Fruit fly (Drosophila melanogaster) whole organism, embryonic: ENCODE data around the gene CG43221.

Source experiments
- Aef1 ChIP-seq: fragments of 200-800 bp; sonication (Bioruptor generic); IDR thresholded peaks from 3 replicates; pipeline ENCODE4 v1.3.6; 2022; ENCODE audit warnings: missing biosample characterization, missing genetic modification characterization
- Atf-2 ChIP-seq: fragments of 200-800 bp; sonication (Bioruptor generic); optimal IDR thresholded peaks from 2 replicates; lab custom pipeline; 2016; ENCODE audit warnings: missing biosample characterization, missing genetic modification characterization
- CG11247 ChIP-seq: fragments of 200-800 bp; sonication (Bioruptor generic); IDR thresholded peaks from 2 replicates; pipeline ENCODE4 v1.3.6; 2022; ENCODE audit warnings: missing biosample characterization, missing genetic modification characterization
- CG12071 ChIP-seq: fragments of 200-800 bp; sonication (Bioruptor generic); optimal IDR thresholded peaks from 3 replicates; lab custom pipeline; 2018; ENCODE audit warnings: missing biosample characterization, mild to moderate bottlenecking, missing genetic modification characterization
- CG13287 ChIP-seq: fragments of 200-800 bp; sonication (Bioruptor generic); IDR thresholded peaks from 2 replicates; pipeline ENCODE4 v1.3.6; 2022; ENCODE audit warnings: missing biosample characterization, missing genetic modification characterization; ENCODE audit not compliant: partially characterized antibody
- CG13296 ChIP-seq: fragments of 200-800 bp; sonication (Bioruptor generic); optimal IDR thresholded peaks from 3 replicates; lab custom pipeline; 2018; ENCODE audit warnings: missing biosample characterization, mild to moderate bottlenecking, missing genetic modification characterization
- CG13624 ChIP-seq: fragments of 200-800 bp; sonication (Bioruptor generic); optimal IDR thresholded peaks from 2 replicates; lab custom pipeline; 2016; ENCODE audit warnings: missing biosample characterization, missing genetic modification characterization
- CG13894 ChIP-seq: fragments of 200-800 bp; sonication (Bioruptor generic); optimal IDR thresholded peaks from 3 replicates; lab custom pipeline; 2018; ENCODE audit warnings: missing biosample characterization, mild to moderate bottlenecking, missing genetic modification characterization, moderate library complexity
- CG14014 ChIP-seq: fragments of 200-800 bp; sonication (Bioruptor generic); IDR thresholded peaks from 2 replicates; pipeline ENCODE4 v1.3.6; 2022; ENCODE audit warnings: missing biosample characterization, missing genetic modification characterization
- CG14441 ChIP-seq: fragments of 200-800 bp; sonication (Bioruptor generic); IDR thresholded peaks from 2 replicates; pipeline ENCODE4 v1.3.6; 2022; ENCODE audit warnings: missing biosample characterization, missing genetic modification characterization
- CG1529 ChIP-seq: fragments of 200-800 bp; sonication (Bioruptor generic); optimal IDR thresholded peaks from 3 replicates; lab custom pipeline; 2018; ENCODE audit warnings: missing biosample characterization, missing genetic modification characterization
- CG2120 ChIP-seq: fragments of 200-800 bp; sonication (Bioruptor generic); optimal IDR thresholded peaks from 3 replicates; lab custom pipeline; 2016; ENCODE audit warnings: missing biosample characterization, missing genetic modification characterization
- CG2199 ChIP-seq: fragments of 200-800 bp; sonication (Bioruptor generic); IDR thresholded peaks from 3 replicates; pipeline ENCODE4 v1.3.6; 2022; ENCODE audit warnings: missing biosample characterization, missing genetic modification characterization
- CG2678 ChIP-seq: fragments of 200-800 bp; sonication (Bioruptor generic); optimal IDR thresholded peaks from 3 replicates; lab custom pipeline; 2019; ENCODE audit warnings: missing biosample characterization, mild to moderate bottlenecking, missing genetic modification characterization, moderate library complexity
- CG30403 ChIP-seq: fragments of 200-800 bp; sonication (Bioruptor generic); optimal IDR thresholded peaks from 3 replicates; lab custom pipeline; 2016; ENCODE audit warnings: missing biosample characterization, missing genetic modification characterization
- CG31224 ChIP-seq: fragments of 200-800 bp; sonication (Bioruptor generic); IDR thresholded peaks from 2 replicates; pipeline ENCODE4 v1.3.6; 2022; ENCODE audit warnings: missing biosample characterization, missing genetic modification characterization
- CG31365 ChIP-seq: fragments of 200-800 bp; sonication (Bioruptor generic); optimal IDR thresholded peaks from 2 replicates; lab custom pipeline; 2018; ENCODE audit warnings: missing biosample characterization, mild to moderate bottlenecking, missing genetic modification characterization
- CG3163 ChIP-seq: fragments of 200-800 bp; sonication (Bioruptor generic); optimal IDR thresholded peaks from 3 replicates; lab custom pipeline; 2016; ENCODE audit warnings: missing biosample characterization, missing genetic modification characterization
- CG33213 ChIP-seq: fragments of 200-800 bp; sonication (Bioruptor generic); optimal IDR thresholded peaks from 3 replicates; lab custom pipeline; 2016; ENCODE audit warnings: missing biosample characterization, missing genetic modification characterization
- CG6813 ChIP-seq: fragments of 200-800 bp; sonication (Bioruptor generic); optimal IDR thresholded peaks from 2 replicates; lab custom pipeline; 2017; ENCODE audit warnings: missing biosample characterization, missing genetic modification characterization, mild to moderate bottlenecking, moderate library complexity, missing genetic modification reagents
- CG7987 ChIP-seq: fragments of 200-800 bp; sonication (Bioruptor generic); optimal IDR thresholded peaks from 2 replicates; lab custom pipeline; 2018; ENCODE audit warnings: missing biosample characterization, mild to moderate bottlenecking, missing genetic modification characterization, moderate library complexity
- Chrac-16 ChIP-seq: fragments of 200-800 bp; sonication (Bioruptor generic); optimal IDR thresholded peaks from 3 replicates; lab custom pipeline; 2016; ENCODE audit warnings: missing biosample characterization, missing genetic modification characterization
- Dip2 ChIP-seq: fragments of 200-800 bp; sonication (Bioruptor generic); IDR thresholded peaks from 2 replicates; pipeline ENCODE4 v1.3.6; 2022; ENCODE audit warnings: missing biosample characterization, missing genetic modification characterization
- Doc3 ChIP-seq: fragments of 200-800 bp; sonication (Bioruptor generic); IDR thresholded peaks from 3 replicates; pipeline ENCODE4 v1.3.6; 2022; ENCODE audit warnings: missing biosample characterization, missing genetic modification characterization; ENCODE audit not compliant: partially characterized antibody
- Dref ChIP-seq: fragments of 200-800 bp; sonication (Bioruptor generic); IDR thresholded peaks from 2 replicates; pipeline ENCODE4 v1.3.6; 2022; ENCODE audit warnings: missing biosample characterization, missing genetic modification characterization
- E2f1 ChIP-seq: fragments of 200-800 bp; sonication (Bioruptor generic); IDR thresholded peaks from 2 replicates; pipeline ENCODE4 v1.3.6; 2022; ENCODE audit warnings: missing biosample characterization, missing genetic modification characterization
- Ets65A ChIP-seq: fragments of 200-800 bp; sonication (Bioruptor generic); peaks from one replicate; lab custom pipeline; 2016; ENCODE audit warnings: missing biosample characterization, missing genetic modification characterization
- Hey ChIP-seq: fragments of 200-800 bp; sonication (Bioruptor generic); optimal IDR thresholded peaks from 3 replicates; lab custom pipeline; 2018; ENCODE audit warnings: missing biosample characterization, mild to moderate bottlenecking, missing genetic modification characterization
- Hr51 ChIP-seq, 2 experiments: fragments of 200-800 bp; sonication (Bioruptor generic); optimal IDR thresholded peaks; 2 replicates in 1 of 2; 3 replicates in 1 of 2; lab custom pipeline; 2016 to 2018; ENCODE audit warnings: missing biosample characterization in 2 of 2, missing genetic modification characterization in 2 of 2, mild to moderate bottlenecking in 1 of 2, moderate library complexity in 1 of 2
- Hsf ChIP-seq: fragments of 200-800 bp; sonication (Bioruptor generic); optimal IDR thresholded peaks from 3 replicates; lab custom pipeline; 2016; ENCODE audit warnings: missing biosample characterization, missing genetic modification characterization
- NC2α ChIP-seq: fragments of 200-800 bp; sonication (Bioruptor generic); optimal IDR thresholded peaks from 2 replicates; lab custom pipeline; 2016; ENCODE audit warnings: missing biosample characterization, missing genetic modification characterization
- NFAT ChIP-seq: fragments of 200-800 bp; sonication (Bioruptor generic); IDR thresholded peaks from 2 replicates; pipeline ENCODE4 v1.3.6; 2022; ENCODE audit warnings: missing biosample characterization, missing genetic modification characterization
- Ptx1 ChIP-seq: fragments of 200-800 bp; sonication (Bioruptor generic); IDR thresholded peaks from 2 replicates; pipeline ENCODE4 v1.3.6; 2022; ENCODE audit warnings: missing biosample characterization, missing genetic modification characterization
- Side ChIP-seq: fragments of 200-800 bp; sonication (Bioruptor generic); optimal IDR thresholded peaks from 2 replicates; lab custom pipeline; 2016; ENCODE audit warnings: missing biosample characterization, missing genetic modification characterization
- Six4 ChIP-seq: fragments of 200-800 bp; sonication (Bioruptor generic); optimal IDR thresholded peaks from 2 replicates; lab custom pipeline; 2016; ENCODE audit warnings: missing biosample characterization, missing genetic modification characterization
- bab2 ChIP-seq: fragments of 200-800 bp; sonication (Bioruptor generic); optimal IDR thresholded peaks from 2 replicates; lab custom pipeline; 2016; ENCODE audit warnings: missing biosample characterization, missing genetic modification characterization
- dan ChIP-seq: fragments of 200-800 bp; sonication (Bioruptor generic); IDR thresholded peaks from 2 replicates; pipeline ENCODE4 v1.3.6; 2022; ENCODE audit warnings: missing biosample characterization, missing genetic modification characterization
- dysf ChIP-seq: fragments of 200-800 bp; sonication (Bioruptor generic); IDR thresholded peaks from 3 replicates; pipeline ENCODE4 v1.3.6; 2022; ENCODE audit warnings: missing biosample characterization, missing genetic modification characterization
- gsb ChIP-seq: fragments of 200-800 bp; sonication (Bioruptor generic); IDR thresholded peaks from 2 replicates; pipeline ENCODE4 v1.3.6; 2022; ENCODE audit warnings: missing biosample characterization, missing genetic modification characterization
- h ChIP-seq: fragments of >200 bp; optimal IDR thresholded peaks from 2 replicates; lab custom pipeline; 2017
- ham ChIP-seq: fragments of 200-800 bp; sonication (Bioruptor generic); IDR thresholded peaks from 2 replicates; pipeline ENCODE4 v1.3.6; 2022; ENCODE audit warnings: missing biosample characterization, missing genetic modification characterization
- ind ChIP-seq: fragments of 200-800 bp; sonication (Bioruptor generic); optimal IDR thresholded peaks from 3 replicates; lab custom pipeline; 2016; ENCODE audit warnings: missing biosample characterization, missing genetic modification characterization
- kah ChIP-seq: fragments of 200-800 bp; sonication (Bioruptor generic); optimal IDR thresholded peaks from 2 replicates; lab custom pipeline; 2018; ENCODE audit warnings: missing biosample characterization, mild to moderate bottlenecking, missing genetic modification characterization
- klu ChIP-seq: fragments of 200-800 bp; sonication (Bioruptor generic); IDR thresholded peaks from 2 replicates; pipeline ENCODE4 v1.3.6; 2022; ENCODE audit warnings: missing biosample characterization, missing genetic modification characterization
- onecut ChIP-seq: fragments of 200-800 bp; sonication (Bioruptor generic); IDR thresholded peaks from 2 replicates; pipeline ENCODE4 v1.3.6; 2022; ENCODE audit warnings: missing biosample characterization, missing genetic modification characterization
- pho ChIP-seq: fragments of 200-800 bp; sonication (Bioruptor generic); optimal IDR thresholded peaks from 2 replicates; lab custom pipeline; 2016; ENCODE audit warnings: missing biosample characterization, missing genetic modification characterization
- pros ChIP-seq: fragments of 200-800 bp; sonication (Bioruptor generic); optimal IDR thresholded peaks from 3 replicates; lab custom pipeline; 2019; ENCODE audit warnings: missing biosample characterization, mild to moderate bottlenecking, missing genetic modification characterization, moderate library complexity
- rib ChIP-seq: fragments of 200-800 bp; sonication (Bioruptor generic); IDR thresholded peaks from 2 replicates; pipeline ENCODE4 v1.3.6; 2022; ENCODE audit warnings: missing biosample characterization, missing genetic modification characterization
- schlank ChIP-seq: fragments of 200-800 bp; sonication (Bioruptor generic); optimal IDR thresholded peaks from 2 replicates; lab custom pipeline; 2018; ENCODE audit warnings: missing biosample characterization, mild to moderate bottlenecking, missing genetic modification characterization
- so ChIP-seq: fragments of 200-800 bp; sonication (Bioruptor generic); IDR thresholded peaks from 3 replicates; pipeline ENCODE4 v1.3.6; 2022; ENCODE audit warnings: missing biosample characterization, missing genetic modification characterization
- tna ChIP-seq: fragments of 200-800 bp; sonication (Bioruptor generic); IDR thresholded peaks from 2 replicates; pipeline ENCODE4 v1.3.6; 2022; ENCODE audit warnings: missing biosample characterization, missing genetic modification characterization; ENCODE audit not compliant: partially characterized antibody
- trem ChIP-seq: fragments of 200-800 bp; optimal IDR thresholded peaks from 3 replicates; lab custom pipeline; 2019; ENCODE audit warnings: missing biosample characterization, mild to moderate bottlenecking, missing genetic modification characterization, moderate library complexity
- zen ChIP-seq: fragments of 200-800 bp; sonication (Bioruptor generic); optimal IDR thresholded peaks from 3 replicates; lab custom pipeline; 2018; ENCODE audit warnings: missing biosample characterization, mild to moderate bottlenecking, missing genetic modification characterization, moderate library complexity

CG43221 gene

dm6 chr2L:17470630-17471029, 14.9 kb upstream of the CG43221 start (continued):
- TF ChIP-seq onecut (GFP tag; lab: Robert Waterston, UW) (no peak), NFAT (GFP tag; lab: Robert Waterston, UW) (no peak), CG13894 (tag; lab: Kevin White, UChicago) (peak; percentile 79), Hsf (GFP tag; lab: Kevin White, UChicago) (peak; percentile 17), Hr51 (GFP tag; optimal IDR thresholded peaks at IDR 0.05; lab: Kevin White, UChicago) (peak in 1 of 2 experiments; percentile 9), schlank (peak; percentile 86), E2f1 (GFP tag; lab: Robert Waterston, UW) (no peak), tna (GFP tag; lab: Robert Waterston, UW) (no peak), CG1529 (GFP tag; lab: Kevin White, UChicago) (no peak), CG6813 (GFP tag; lab: Kevin White, UChicago) (peak; percentile 85), CG33213 (peak; percentile 22), gsb (peak; percentile 66), CG14014 (GFP tag; lab: Robert Waterston, UW) (peak; percentile 53; the same call in 1 of the 2 replicates), CG11247 (GFP tag; lab: Robert Waterston, UW) (peak; percentile 64), dysf (GFP tag; lab: Robert Waterston, UW) (peak; percentile 26; the same call in 1 of the 3 replicates), pho (GFP tag; lab: Kevin White, UChicago) (peak; percentile 59), CG31365 (tag; lab: Kevin White, UChicago) (peak; percentile 37), Aef1 (GFP tag; lab: Robert Waterston, UW) (no peak), dan (GFP tag; lab: Robert Waterston, UW) (no peak), CG13287 (GFP tag; lab: Robert Waterston, UW) (no peak), ind (GFP tag; lab: Kevin White, UChicago) (no peak), CG31224 (GFP tag; lab: Robert Waterston, UW) (no peak), so (GFP tag; lab: Robert Waterston, UW) (no peak; the same call in 2 of the 3 replicates), CG14441 (no peak), Six4 (GFP tag; lab: Kevin White, UChicago) (no peak), bab2 (GFP tag; lab: Kevin White, UChicago) (peak; percentile 52), CG12071 (GFP tag; lab: Kevin White, UChicago) (peak; percentile 69), CG13296 (GFP tag; lab: Kevin White, UChicago) (peak; percentile 41), Atf-2 (GFP tag; lab: Kevin White, UChicago) (no peak), Doc3 (no peak), trem (tag; lab: Kevin White, UChicago) (no peak), klu (GFP tag; lab: Robert Waterston, UW) (no peak), Ets65A (GFP tag; lab: Kevin White, UChicago) (no peak), CG30403 (no peak), NC2α (GFP tag; lab: Kevin White, UChicago) (no peak), zen (tag; lab: Kevin White, UChicago) (no peak), CG7987 (peak; percentile 80), CG2199 (GFP tag; lab: Robert Waterston, UW) (no peak), CG3163 (GFP tag; lab: Kevin White, UChicago) (peak; percentile 14), rib (GFP tag; lab: Robert Waterston, UW) (peak; percentile 87), ham (no peak), Dref (GFP tag; lab: Robert Waterston, UW) (no peak), CG2120 (peak; percentile 83), h (no peak), CG13624 (GFP tag; lab: Kevin White, UChicago) (peak; percentile 65), kah (no peak), Chrac-16 (GFP tag; lab: Kevin White, UChicago) (no peak), Dip2 (GFP tag; lab: Robert Waterston, UW) (no peak), Side (GFP tag; lab: Kevin White, UChicago) (peak; percentile 15), CG2678 (tag; lab: Kevin White, UChicago) (peak; percentile 83), Ptx1 (GFP tag; lab: Robert Waterston, UW) (no peak), pros (no peak), Hey (tag; lab: Kevin White, UChicago) (peak; percentile 43)
